Worm (Caenorhabditis elegans) whole organism, early embryonic: ENCODE measurements around the gene Y54G9A.5.

Source experiments
- ets-7 ChIP-seq: sonication (generic microtip); optimal IDR thresholded peaks from 2 replicates; lab custom pipeline; 2016; ENCODE audit warnings: missing genotype, missing genetic modification characterization, missing compliant biosample characterization
- tbx-11 ChIP-seq: fragments of 200-800 bp; sonication (Bioruptor generic); IDR thresholded peaks from 2 replicates; pipeline ENCODE4 v1.3.6; 2022; ENCODE audit warnings: missing genetic modification characterization, missing compliant biosample characterization
- tra-4 ChIP-seq: sonication (generic microtip); optimal IDR thresholded peaks from 2 replicates; lab custom pipeline; 2017; ENCODE audit warnings: missing genetic modification characterization, missing compliant biosample characterization

ce11 chrII:13721218-13721617 is 1.6 kb upstream of the Y54G9A.5 start, which contains the start of gene sre-46:
- no peak for TF ChIP-seq ets-7
- TF ChIP-seq tra-4 (tag; lab: Kevin White, UChicago) = no peak
- TF ChIP-seq tbx-11 (GFP tag; lab: Robert Waterston, UW) = no peak
